Worm (Caenorhabditis elegans) whole organism, late embryonic: ENCODE results near the gene ttr-1.

ENCODE experiments used
- K02D7.2 ChIP-seq: sonication (generic microtip); optimal IDR thresholded peaks from 2 replicates; lab custom pipeline; 2017; ENCODE audit warnings: mild to moderate bottlenecking, missing genetic modification characterization, missing compliant biosample characterization
- K09A11.1 ChIP-seq: sonication (generic microtip); optimal IDR thresholded peaks from 2 replicates; lab custom pipeline; 2017; ENCODE audit warnings: antibody characterized with exemption, mild to moderate bottlenecking, missing genetic modification characterization, missing compliant biosample characterization; ENCODE audit not compliant: insufficient read depth
- Y22D7AL.16 ChIP-seq: sonication (generic microtip); optimal IDR thresholded peaks from 2 replicates; lab custom pipeline; 2016; ENCODE audit warnings: missing genetic modification characterization, missing compliant biosample characterization
- ahr-1 ChIP-seq: sonication (generic microtip); optimal IDR thresholded peaks from 2 replicates; lab custom pipeline; 2016; ENCODE audit warnings: missing genetic modification characterization, missing compliant biosample characterization
- ceh-18 ChIP-seq: sonication (generic microtip); optimal IDR thresholded peaks from 2 replicates; lab custom pipeline; 2016; ENCODE audit warnings: missing genetic modification characterization, missing compliant biosample characterization
- ceh-19 ChIP-seq: fragments of 200-800 bp; sonication (Bioruptor generic); optimal IDR thresholded peaks from 2 replicates; lab custom pipeline; 2018; ENCODE audit warnings: mild to moderate bottlenecking, missing genetic modification characterization, missing compliant biosample characterization
- ceh-24 ChIP-seq: sonication (generic microtip); optimal IDR thresholded peaks from 2 replicates; lab custom pipeline; 2016; ENCODE audit warnings: mild to moderate bottlenecking, missing genetic modification characterization, missing compliant biosample characterization
- ceh-31 ChIP-seq: sonication (generic microtip); optimal IDR thresholded peaks from 2 replicates; lab custom pipeline; 2016; ENCODE audit warnings: missing genetic modification characterization, missing compliant biosample characterization
- ceh-34 ChIP-seq: sonication (generic microtip); optimal IDR thresholded peaks from 2 replicates; lab custom pipeline; 2016; ENCODE audit warnings: mild to moderate bottlenecking, missing genetic modification characterization, missing compliant biosample characterization
- ceh-6 ChIP-seq: fragments of 200-800 bp; sonication (Bioruptor generic); optimal IDR thresholded peaks from 2 replicates; lab custom pipeline; 2018; ENCODE audit warnings: mild to moderate bottlenecking, missing genetic modification characterization, missing compliant biosample characterization
- ceh-9 ChIP-seq: sonication (generic microtip); optimal IDR thresholded peaks from 2 replicates; lab custom pipeline; 2016; ENCODE audit warnings: mild to moderate bottlenecking, missing genetic modification characterization, inconsistent platforms, missing compliant biosample characterization
- che-1 ChIP-seq: sonication (generic microtip); optimal IDR thresholded peaks from 2 replicates; lab custom pipeline; 2016; ENCODE audit warnings: mild to moderate bottlenecking, missing genetic modification characterization, missing compliant biosample characterization
- elt-2 ChIP-seq: sonication (generic microtip); optimal IDR thresholded peaks from 2 replicates; lab custom pipeline; 2016; ENCODE audit warnings: missing genetic modification reagents, missing genetic modification characterization, missing compliant biosample characterization
- elt-4 ChIP-seq: sonication (generic microtip); optimal IDR thresholded peaks from 2 replicates; lab custom pipeline; 2016; ENCODE audit warnings: missing genetic modification characterization, missing compliant biosample characterization
- eyg-1 ChIP-seq: sonication (generic microtip); optimal IDR thresholded peaks from 2 replicates; lab custom pipeline; 2016; ENCODE audit warnings: missing genotype, missing genetic modification characterization, missing compliant biosample characterization
- fax-1 ChIP-seq: sonication (generic microtip); optimal IDR thresholded peaks from 2 replicates; lab custom pipeline; 2016; ENCODE audit warnings: missing genotype, missing genetic modification characterization, missing compliant biosample characterization
- fkh-6 ChIP-seq: sonication (generic microtip); optimal IDR thresholded peaks from 2 replicates; lab custom pipeline; 2016; ENCODE audit warnings: missing genetic modification characterization, missing compliant biosample characterization
- hlh-15 ChIP-seq: sonication (generic microtip); optimal IDR thresholded peaks from 2 replicates; lab custom pipeline; 2016; ENCODE audit warnings: missing genetic modification characterization, missing compliant biosample characterization
- madf-2 ChIP-seq: sonication (generic microtip); optimal IDR thresholded peaks from 2 replicates; lab custom pipeline; 2017; ENCODE audit warnings: missing genetic modification characterization, missing compliant biosample characterization
- nhr-11 ChIP-seq: fragments of 150-350 bp; optimal IDR thresholded peaks from 2 replicates; lab custom pipeline; 2014; ENCODE audit warnings: missing biosample characterization, missing genetic modification characterization
- nhr-232 ChIP-seq: sonication (generic microtip); optimal IDR thresholded peaks from 2 replicates; lab custom pipeline; 2016; ENCODE audit warnings: missing genetic modification characterization, missing compliant biosample characterization
- odd-2 ChIP-seq: sonication (generic microtip); optimal IDR thresholded peaks from 2 replicates; lab custom pipeline; 2017; ENCODE audit warnings: antibody characterized with exemption, mild to moderate bottlenecking, missing genetic modification characterization, missing compliant biosample characterization
- pqm-1 ChIP-seq: sonication (generic microtip); optimal IDR thresholded peaks from 2 replicates; lab custom pipeline; 2016; ENCODE audit warnings: missing genetic modification characterization, missing compliant biosample characterization
- pros-1 ChIP-seq: fragments of 150-350 bp; optimal IDR thresholded peaks from 2 replicates; lab custom pipeline; 2014; ENCODE audit warnings: missing biosample characterization, missing genetic modification reagents, missing genetic modification characterization
- rnt-1 ChIP-seq: sonication (generic microtip); optimal IDR thresholded peaks from 2 replicates; lab custom pipeline; 2016; ENCODE audit warnings: missing genetic modification characterization, missing compliant biosample characterization
- tbx-2 ChIP-seq: sonication (generic microtip); optimal IDR thresholded peaks from 2 replicates; lab custom pipeline; 2016; ENCODE audit warnings: missing genetic modification characterization, missing compliant biosample characterization
- unc-55 ChIP-seq: sonication (generic microtip); optimal IDR thresholded peaks from 2 replicates; lab custom pipeline; 2017; ENCODE audit warnings: missing biosample characterization, missing genetic modification reagents, missing genetic modification characterization

Gene ttr-1

ce11 chrIII:9956123-9956522 lies 27.2 kb downstream of the ttr-1 start, which contains the start of gene mog-1:
TSS of gene mog-1 (minus strand) at chrIII:9956215.
- TF ChIP-seq K09A11.1 (tag; lab: Kevin White, UChicago), result no peak
- no peak for TF ChIP-seq nhr-232 (tag; lab: Kevin White, UChicago)
- no peak for TF ChIP-seq elt-2 (tag; lab: Kevin White, UChicago)
- TF ChIP-seq ceh-19, result no peak
- TF ChIP-seq ahr-1 (tag; lab: Kevin White, UChicago), result no peak
- TF ChIP-seq Y22D7AL.16, result no peak

ce11 chrIII:9956665-9957401 lies 28.0 kb downstream of the ttr-1 start, which contains the start of gene alx-1:
TSS of gene alx-1 (plus strand) at chrIII:9957351.
- no peak for TF ChIP-seq odd-2 (tag; lab: Kevin White, UChicago)
- TF ChIP-seq fax-1, result no peak
- TF ChIP-seq ceh-9, result no peak
- no peak for TF ChIP-seq eyg-1 (tag; lab: Kevin White, UChicago)
- TF ChIP-seq fkh-6 (tag; lab: Kevin White, UChicago), result no peak
- TF ChIP-seq ceh-24, result no peak
- TF ChIP-seq hlh-15 (tag; lab: Kevin White, UChicago), result no peak
- TF ChIP-seq K02D7.2 (tag; lab: Kevin White, UChicago), result no peak
- no peak for TF ChIP-seq elt-4 (tag; lab: Kevin White, UChicago)
- no peak for TF ChIP-seq madf-2 (tag; lab: Kevin White, UChicago)
- no peak for TF ChIP-seq pros-1 (tag; lab: Kevin White, UChicago)
- TF ChIP-seq, all 69 proteins: peak for 0

- TF ChIP-seq pqm-1 (tag; lab: Kevin White, UChicago) (no peak), hlh-15 (tag; lab: Kevin White, UChicago) (no peak), rnt-1 (tag; lab: Kevin White, UChicago) (no peak), nhr-11 (tag; lab: Kevin White, UChicago) (no peak), odd-2 (tag; lab: Kevin White, UChicago) (no peak), pros-1 (tag; lab: Kevin White, UChicago) (no peak)
Observed at ce11 chrIII:9963447-9963846, 34.6 kb downstream of the ttr-1 start.

- no peak for TF ChIP-seq tbx-2 (tag; lab: Kevin White, UChicago)
- no peak for TF ChIP-seq ceh-6 (GFP tag; lab: Kevin White, UChicago)
- no peak for TF ChIP-seq ahr-1 (tag; lab: Kevin White, UChicago)
- no peak for TF ChIP-seq ceh-34 (tag; lab: Kevin White, UChicago)
- TF ChIP-seq odd-2 (tag; lab: Kevin White, UChicago), result no peak
- TF ChIP-seq che-1 (tag; lab: Kevin White, UChicago), result no peak
- TF ChIP-seq pros-1 (tag; lab: Kevin White, UChicago), result no peak
- TF ChIP-seq ceh-18 (tag; lab: Kevin White, UChicago), result no peak
- no peak for TF ChIP-seq nhr-11 (tag; lab: Kevin White, UChicago)
Observed at ce11 chrIII:9964416-9964815, 35.5 kb downstream of the ttr-1 start.

- TF ChIP-seq ceh-31 (tag; lab: Kevin White, UChicago) (no peak), unc-55 (GFP tag; lab: Kevin White, UChicago) (peak; percentile 54)
- TF ChIP-seq, all 69 proteins: peak for 1
Observed at ce11 chrIII:9965444-9965843, 36.6 kb downstream of the ttr-1 start.

- TF ChIP-seq che-1 (tag; lab: Kevin White, UChicago) (no peak), ceh-34 (tag; lab: Kevin White, UChicago) (peak; percentile 40)
Observed at ce11 chrIII:9969371-9969770, 40.5 kb downstream of the ttr-1 start.
